Worm (Caenorhabditis elegans) whole organism, L4 larva: ENCODE measurements around the gene F33G12.7.

Source experiments
- F10B5.3 ChIP-seq: sonication (generic microtip); optimal IDR thresholded peaks from 2 replicates; lab custom pipeline; 2016; ENCODE audit warnings: mild to moderate bottlenecking, missing genetic modification characterization, missing compliant biosample characterization
- F37D6.2 ChIP-seq: sonication (generic microtip); optimal IDR thresholded peaks from 2 replicates; lab custom pipeline; 2016; ENCODE audit warnings: mild to moderate bottlenecking, missing genetic modification characterization, missing compliant biosample characterization
- Y48G9A.11 ChIP-seq: fragments of 200-800 bp; sonication (Bioruptor generic); IDR thresholded peaks from 2 replicates; pipeline ENCODE4 v1.3.6; 2022; ENCODE audit warnings: missing genetic modification reagents, missing genetic modification characterization, missing compliant biosample characterization
- ZK337.2 ChIP-seq: fragments of 200-800 bp; sonication (Bioruptor generic); IDR thresholded peaks from 2 replicates; pipeline ENCODE4 v1.3.6; 2022; ENCODE audit warnings: missing genetic modification reagents, missing genetic modification characterization, missing compliant biosample characterization
- aha-1 ChIP-seq: fragments of 150-350 bp; peaks from one replicate; lab custom pipeline; 2014; ENCODE audit warnings: missing biosample characterization, missing genetic modification characterization
- arid-1 ChIP-seq: fragments of 200-800 bp; sonication (Bioruptor generic); conservative IDR thresholded peaks from 2 replicates; pipeline ENCODE4 v1.3.6; 2022; ENCODE audit warnings: missing genetic modification reagents, missing genetic modification characterization, missing compliant biosample characterization
- ceh-28 ChIP-seq: fragments of 150-350 bp; optimal IDR thresholded peaks from 2 replicates; lab custom pipeline; 2014; ENCODE audit warnings: missing biosample characterization, missing genetic modification reagents, missing genetic modification characterization
- ceh-82 ChIP-seq: sonication (generic microtip); optimal IDR thresholded peaks from 2 replicates; lab custom pipeline; 2017; ENCODE audit warnings: missing biosample characterization, missing genetic modification characterization
- ces-1 ChIP-seq: fragments of 150-350 bp; sonication (generic microtip); optimal IDR thresholded peaks from 4 replicates; lab custom pipeline; 2014; ENCODE audit warnings: missing biosample characterization, missing genetic modification reagents, missing genetic modification characterization
- daf-16 ChIP-seq, 3 experiments: sonication (generic microtip); optimal IDR thresholded peaks; 2 replicates each; lab custom pipeline; 2016 to 2017; ENCODE audit warnings: missing genetic modification characterization in 3 of 3, missing genetic modification reagents in 3 of 3, mild to moderate bottlenecking in 2 of 3, missing compliant biosample characterization in 2 of 3, missing biosample characterization in 1 of 3, moderate library complexity in 1 of 3
- dmd-6 ChIP-seq: fragments of 200-800 bp; sonication (Bioruptor generic); IDR thresholded peaks from 2 replicates; pipeline ENCODE4 v1.3.6; 2022; ENCODE audit warnings: missing genetic modification reagents, missing genetic modification characterization, missing compliant biosample characterization
- dmd-8 ChIP-seq: fragments of 200-800 bp; sonication (Bioruptor generic); IDR thresholded peaks from 2 replicates; pipeline ENCODE4 v1.3.6; 2022; ENCODE audit warnings: missing genetic modification characterization, missing compliant biosample characterization
- dpl-1 ChIP-seq: fragments of 150-350 bp; optimal IDR thresholded peaks from 2 replicates; lab custom pipeline; 2014; ENCODE audit warnings: missing biosample characterization, missing genetic modification reagents, missing genetic modification characterization
- egl-43 ChIP-seq: fragments of 200-800 bp; sonication (Bioruptor generic); IDR thresholded peaks from 2 replicates; pipeline ENCODE4 v1.3.6; 2022; ENCODE audit warnings: missing genetic modification reagents, missing genetic modification characterization, missing compliant biosample characterization
- fkh-10 ChIP-seq: fragments of 150-350 bp; optimal IDR thresholded peaks from 2 replicates; lab custom pipeline; 2014; ENCODE audit warnings: missing biosample characterization, missing genetic modification reagents, missing genetic modification characterization
- fos-1 ChIP-seq: fragments of 150-350 bp; optimal IDR thresholded peaks from 2 replicates; lab custom pipeline; 2014; ENCODE audit warnings: missing biosample characterization, missing genetic modification characterization
- gei-8 ChIP-seq: fragments of 200-800 bp; sonication (Bioruptor generic); optimal IDR thresholded peaks from 2 replicates; lab custom pipeline; 2018; ENCODE audit warnings: mild to moderate bottlenecking, missing genetic modification characterization, missing compliant biosample characterization
- hif-1 ChIP-seq, 2 experiments: sonication (generic microtip); optimal IDR thresholded peaks; 2 replicates each; lab custom pipeline; 2016 to 2017; ENCODE audit warnings: missing compliant biosample characterization in 2 of 2, missing genetic modification characterization in 2 of 2, missing genetic modification reagents in 2 of 2, missing genotype in 2 of 2, mild to moderate bottlenecking in 1 of 2
- hlh-11 ChIP-seq: fragments of 200-800 bp; sonication (Bioruptor generic); optimal IDR thresholded peaks from 2 replicates; lab custom pipeline; 2018; ENCODE audit warnings: mild to moderate bottlenecking, missing genetic modification characterization, missing compliant biosample characterization
- hlh-30 ChIP-seq: sonication (generic microtip); optimal IDR thresholded peaks from 2 replicates; lab custom pipeline; 2017; ENCODE audit warnings: antibody characterized with exemption, mild to moderate bottlenecking, missing genetic modification characterization, missing compliant biosample characterization; ENCODE audit not compliant: insufficient read depth
- hmg-1.1 ChIP-seq: fragments of 200-800 bp; sonication (Bioruptor generic); IDR thresholded peaks from 2 replicates; pipeline ENCODE4 v1.3.6; 2022; ENCODE audit warnings: missing genetic modification reagents, missing genetic modification characterization, missing compliant biosample characterization
- jun-1 ChIP-seq: fragments of 150-350 bp; optimal IDR thresholded peaks from 2 replicates; lab custom pipeline; 2014; ENCODE audit warnings: missing biosample characterization, missing genetic modification reagents, missing genetic modification characterization
- lin-1 ChIP-seq: fragments of 200-800 bp; sonication (Bioruptor generic); IDR thresholded peaks from 2 replicates; pipeline ENCODE4 v1.3.6; 2022; ENCODE audit warnings: missing genetic modification reagents, missing genetic modification characterization, missing compliant biosample characterization
- lin-29 ChIP-seq: fragments of 200-800 bp; sonication (Bioruptor generic); IDR thresholded peaks from 2 replicates; pipeline ENCODE4 v1.3.6; 2022; ENCODE audit warnings: missing genetic modification reagents, missing genetic modification characterization, missing compliant biosample characterization
- lin-39 ChIP-seq: fragments of 150-350 bp; optimal IDR thresholded peaks from 2 replicates; lab custom pipeline; 2014; ENCODE audit warnings: missing biosample characterization, missing genetic modification reagents, missing genetic modification characterization
- lsy-2 ChIP-seq, 2 experiments: fragments of 150-350 bp in 1 of 2; sonication (generic microtip) in 1 of 2; optimal IDR thresholded peaks; 2 replicates each; lab custom pipeline; 2014 to 2017; ENCODE audit warnings: missing biosample characterization in 2 of 2, missing genetic modification characterization in 2 of 2
- madf-5 ChIP-seq, 2 experiments: fragments of 200-800 bp; sonication (Bioruptor generic); IDR thresholded peaks; 2 replicates each; pipeline ENCODE4 v1.3.6; 2022; ENCODE audit warnings: missing compliant biosample characterization in 2 of 2, missing genetic modification characterization in 2 of 2
- madf-9 ChIP-seq: fragments of 200-800 bp; sonication (Bioruptor generic); conservative IDR thresholded peaks from 2 replicates; pipeline ENCODE4 v1.3.6; 2022; ENCODE audit warnings: missing genetic modification reagents, missing genetic modification characterization, missing compliant biosample characterization
- mxl-2 ChIP-seq: fragments of 200-800 bp; sonication (Bioruptor generic); conservative IDR thresholded peaks from 2 replicates; pipeline ENCODE4 v1.3.6; 2022; ENCODE audit warnings: missing genetic modification reagents, missing genetic modification characterization, missing compliant biosample characterization
- nhr-11 ChIP-seq: fragments of 150-350 bp; optimal IDR thresholded peaks from 2 replicates; lab custom pipeline; 2014; ENCODE audit warnings: missing biosample characterization, missing genetic modification characterization
- nhr-237 ChIP-seq: sonication (generic microtip); optimal IDR thresholded peaks from 2 replicates; lab custom pipeline; 2017; ENCODE audit warnings: missing biosample characterization, missing genetic modification characterization
- nhr-28 ChIP-seq: fragments of 150-350 bp; optimal IDR thresholded peaks from 2 replicates; lab custom pipeline; 2014; ENCODE audit warnings: missing biosample characterization, missing genetic modification characterization
- nhr-41 ChIP-seq: fragments of 200-800 bp; sonication (Bioruptor generic); IDR thresholded peaks from 2 replicates; pipeline ENCODE4 v1.3.6; 2022; ENCODE audit warnings: missing genetic modification reagents, missing genetic modification characterization, missing compliant biosample characterization
- nhr-42 ChIP-seq: fragments of 200-800 bp; sonication (Bioruptor generic); IDR thresholded peaks from 2 replicates; pipeline ENCODE4 v1.3.6; 2022; ENCODE audit warnings: missing genetic modification characterization, missing compliant biosample characterization
- nhr-6 ChIP-seq: fragments of 150-350 bp; optimal IDR thresholded peaks from 2 replicates; lab custom pipeline; 2014; ENCODE audit warnings: missing biosample characterization, missing genetic modification characterization
- nhr-76 ChIP-seq: fragments of 150-350 bp; optimal IDR thresholded peaks from 2 replicates; lab custom pipeline; 2014; ENCODE audit warnings: missing biosample characterization, missing genetic modification characterization
- nhr-77 ChIP-seq: fragments of 150-350 bp; optimal IDR thresholded peaks from 2 replicates; lab custom pipeline; 2014; ENCODE audit warnings: missing biosample characterization, missing genetic modification characterization
- sdz-12 ChIP-seq: fragments of 200-800 bp; sonication (Bioruptor generic); optimal IDR thresholded peaks from 2 replicates; lab custom pipeline; 2018; ENCODE audit warnings: mild to moderate bottlenecking, missing genetic modification characterization, missing compliant biosample characterization
- snpc-4 ChIP-seq: fragments of 150-350 bp; optimal IDR thresholded peaks from 2 replicates; lab custom pipeline; 2014; ENCODE audit warnings: missing biosample characterization, missing genetic modification characterization
- spr-1 ChIP-seq: sonication (generic microtip); optimal IDR thresholded peaks from 2 replicates; lab custom pipeline; 2016; ENCODE audit warnings: mild to moderate bottlenecking, missing genetic modification characterization, missing compliant biosample characterization
- spr-3 ChIP-seq: fragments of 200-800 bp; sonication (Bioruptor generic); optimal IDR thresholded peaks from 2 replicates; lab custom pipeline; 2018; ENCODE audit warnings: mild to moderate bottlenecking, missing genetic modification characterization, missing compliant biosample characterization
- unc-130 ChIP-seq: sonication (generic microtip); optimal IDR thresholded peaks from 2 replicates; lab custom pipeline; 2016; ENCODE audit warnings: missing genetic modification reagents, missing genetic modification characterization, missing compliant biosample characterization
- unc-39 ChIP-seq: sonication (generic microtip); optimal IDR thresholded peaks from 2 replicates; lab custom pipeline; 2017; ENCODE audit warnings: missing biosample characterization, missing genetic modification characterization
- unc-62 ChIP-seq, 3 experiments: fragments of 150-350 bp in 1 of 3; sonication (generic microtip); optimal IDR thresholded peaks in 2 of 3; peaks in 1 of 3; 1 replicate in 1 of 3; 2 replicates in 2 of 3; lab custom pipeline; 2014 to 2017; ENCODE audit warnings: missing biosample characterization in 3 of 3, missing genetic modification characterization in 3 of 3, missing genetic modification reagents in 3 of 3, missing genotype in 1 of 3
- zag-1 ChIP-seq: fragments of 150-350 bp; optimal IDR thresholded peaks from 2 replicates; lab custom pipeline; 2014; ENCODE audit warnings: missing biosample characterization, missing genetic modification characterization

Gene F33G12.7

DNA sequence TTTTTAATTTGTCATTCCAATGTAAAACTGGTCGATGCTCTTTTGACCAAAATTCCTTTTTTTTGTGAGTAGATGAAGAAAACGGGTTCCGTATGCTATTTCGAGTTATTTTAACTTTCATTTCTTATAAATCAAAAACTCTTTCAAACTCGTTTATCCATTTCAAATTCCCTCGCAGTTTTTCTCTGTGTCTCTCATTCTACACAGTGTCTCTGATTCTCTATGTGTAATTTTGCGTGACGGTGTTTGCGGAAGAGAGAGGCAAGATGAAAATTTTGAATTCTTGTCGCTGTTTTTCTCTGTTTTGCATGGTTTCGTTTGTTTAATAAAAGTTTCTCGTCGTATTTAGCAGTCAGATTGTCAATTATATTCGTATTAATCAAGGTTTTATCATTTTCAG is 41.4 kb downstream of the F33G12.7 start, which contains the start of gene citk-2 (continued):
- peak; percentile 68; the same call in 1 of the 2 replicates for TF ChIP-seq lin-1 (GFP tag; lab: Robert Waterston, UW)
- TF ChIP-seq F37D6.2 (tag; lab: Kevin White, UChicago): peak; percentile 29
- TF ChIP-seq nhr-11 (tag; lab: Kevin White, UChicago): peak; percentile 74
- TF ChIP-seq hlh-30: no peak
- TF ChIP-seq spr-3 (GFP tag; lab: Kevin White, UChicago): peak; percentile 47
- no peak for TF ChIP-seq gei-8 (GFP tag; lab: Kevin White, UChicago)
- TF ChIP-seq hlh-11: peak; percentile 66
- TF ChIP-seq spr-1 (tag; lab: Kevin White, UChicago): peak; percentile 45
- TF ChIP-seq lin-29: no peak
- TF ChIP-seq nhr-42: peak; percentile 84
- TF ChIP-seq F10B5.3 (tag; lab: Kevin White, UChicago): no peak
- no peak for TF ChIP-seq lin-39
- no peak for TF ChIP-seq mxl-2 (GFP tag; lab: Robert Waterston, UW)
- peak; percentile 57 for TF ChIP-seq jun-1 (tag; lab: Kevin White, UChicago)
- peak in 1 of 2 experiments; percentile 34 for TF ChIP-seq hif-1 (tag; optimal IDR thresholded peaks at IDR 0.05; lab: Kevin White, UChicago)
- no peak for TF ChIP-seq ceh-82 (tag; lab: Kevin White, UChicago)
- no peak for TF ChIP-seq zag-1 (tag; lab: Kevin White, UChicago)
- TF ChIP-seq unc-39: no peak
- TF ChIP-seq unc-130: no peak
- no peak for TF ChIP-seq nhr-28
- TF ChIP-seq madf-5 (GFP tag; IDR thresholded peaks at IDR 0.05; lab: Robert Waterston, UW): no peak
- peak; percentile 100 for TF ChIP-seq dpl-1 (GFP tag; lab: Kevin White, UChicago)
- no peak for TF ChIP-seq nhr-77 (tag; lab: Kevin White, UChicago)
- no peak for TF ChIP-seq nhr-41 (GFP tag; lab: Robert Waterston, UW)
- TF ChIP-seq hmg-1.1 (GFP tag; lab: Robert Waterston, UW): peak; percentile 90
- TF ChIP-seq unc-62 (GFP tag; optimal IDR thresholded peaks at IDR 0.05 in 1 of 2; lab: Kevin White, UChicago): peak in 1 of 2 experiments; percentile 91
- TF ChIP-seq unc-62 (tag; optimal IDR thresholded peaks at IDR 0.05; lab: Kevin White, UChicago): no peak
- peak; percentile 97 for TF ChIP-seq aha-1 (tag; lab: Kevin White, UChicago)
- TF ChIP-seq Y48G9A.11 (GFP tag; lab: Robert Waterston, UW): no peak
- TF ChIP-seq nhr-6 (tag; lab: Kevin White, UChicago): peak; percentile 54
- TF ChIP-seq ceh-28: no peak
- TF ChIP-seq dmd-6 (GFP tag; lab: Robert Waterston, UW): peak; percentile 62
- no peak for TF ChIP-seq ces-1 (GFP tag; lab: Kevin White, UChicago)

- TF ChIP-seq snpc-4 (no peak), dmd-8 (GFP tag; lab: Robert Waterston, UW) (no peak), sdz-12 (GFP tag; lab: Kevin White, UChicago) (no peak), nhr-76 (no peak), ZK337.2 (GFP tag; lab: Robert Waterston, UW) (no peak), lsy-2 (tag; optimal IDR thresholded peaks at IDR 0.05; lab: Kevin White, UChicago) (no peak), fkh-10 (no peak), egl-43 (GFP tag; lab: Robert Waterston, UW) (no peak), nhr-77 (tag; lab: Kevin White, UChicago) (no peak), nhr-237 (tag; lab: Kevin White, UChicago) (no peak), madf-9 (GFP tag; lab: Robert Waterston, UW) (no peak), daf-16 (GFP tag; optimal IDR thresholded peaks at IDR 0.05; lab: Kevin White, UChicago) (no peak), daf-16 (tag; optimal IDR thresholded peaks at IDR 0.05; lab: Kevin White, UChicago) (no peak), nhr-41 (GFP tag; lab: Robert Waterston, UW) (no peak), fos-1 (no peak), arid-1 (GFP tag; lab: Robert Waterston, UW) (no peak)
Observed at ce11 chrII:4998657-4999056, 41.8 kb downstream of the F33G12.7 start, which contains the start of gene F59A6.11. Gene F59A6.11, minus strand, starts transcription at chrII:4998757.
